Fruit fly (Drosophila melanogaster) whole organism, adult: ENCODE data around the gene CG34461.

Source experiments
- CG11617 ChIP-seq: fragments of 200-800 bp; sonication (Bioruptor generic); optimal IDR thresholded peaks from 2 replicates; lab custom pipeline; 2017; ENCODE audit warnings: mild to moderate bottlenecking, missing biosample characterization, missing genetic modification reagents, missing genetic modification characterization
- CG12768 ChIP-seq: fragments of 200-800 bp; sonication (Bioruptor generic); optimal IDR thresholded peaks from 2 replicates; lab custom pipeline; 2017; ENCODE audit warnings: missing biosample characterization, missing genetic modification characterization, mild to moderate bottlenecking, moderate library complexity, missing genetic modification reagents
- CG14711 ChIP-seq: fragments of 200-800 bp; sonication (Bioruptor generic); optimal IDR thresholded peaks from 2 replicates; lab custom pipeline; 2018; ENCODE audit warnings: missing biosample characterization, mild to moderate bottlenecking, missing genetic modification characterization, moderate library complexity
- CG1620 ChIP-seq: fragments of 200-800 bp; sonication (Bioruptor generic); optimal IDR thresholded peaks from 2 replicates; lab custom pipeline; 2016; ENCODE audit warnings: missing biosample characterization, missing genetic modification characterization
- CG33017 ChIP-seq: fragments of 200-800 bp; sonication (Bioruptor generic); optimal IDR thresholded peaks from 2 replicates; lab custom pipeline; 2018; ENCODE audit warnings: missing biosample characterization, mild to moderate bottlenecking, missing genetic modification characterization, moderate library complexity
- CG5204 ChIP-seq: fragments of 200-800 bp; sonication (Bioruptor generic); optimal IDR thresholded peaks from 2 replicates; lab custom pipeline; 2016; ENCODE audit warnings: missing biosample characterization, missing genetic modification characterization
- CG7045 ChIP-seq: fragments of 200-800 bp; sonication (Bioruptor generic); optimal IDR thresholded peaks from 2 replicates; lab custom pipeline; 2017; ENCODE audit warnings: missing biosample characterization, mild to moderate bottlenecking, missing genetic modification characterization
- CG7101 ChIP-seq: fragments of 200-800 bp; sonication (Bioruptor generic); optimal IDR thresholded peaks from 2 replicates; lab custom pipeline; 2018; ENCODE audit warnings: missing biosample characterization, mild to moderate bottlenecking, missing genetic modification characterization, moderate library complexity
- Clk ChIP-seq: fragments of 200-800 bp; sonication (Bioruptor generic); optimal IDR thresholded peaks from 2 replicates; lab custom pipeline; 2017; ENCODE audit warnings: missing biosample characterization, missing genetic modification characterization
- Crg-1 ChIP-seq: fragments of 200-800 bp; sonication (Bioruptor generic); optimal IDR thresholded peaks from 2 replicates; lab custom pipeline; 2016; ENCODE audit warnings: missing biosample characterization, missing genetic modification characterization
- Hr96 ChIP-seq: fragments of 200-800 bp; sonication (Bioruptor generic); optimal IDR thresholded peaks from 2 replicates; lab custom pipeline; 2016; ENCODE audit warnings: missing biosample characterization, missing genetic modification characterization
- Mnt ChIP-seq: fragments of 200-800 bp; sonication (Bioruptor generic); optimal IDR thresholded peaks from 2 replicates; lab custom pipeline; 2016; ENCODE audit warnings: missing biosample characterization, mild to moderate bottlenecking, missing genetic modification characterization
- bab1 ChIP-seq: fragments of 200-800 bp; sonication (Bioruptor generic); optimal IDR thresholded peaks from 3 replicates; lab custom pipeline; 2019; ENCODE audit warnings: missing biosample characterization, mild to moderate bottlenecking, missing genetic modification characterization, moderate library complexity
- cic ChIP-seq: fragments of 200-800 bp; sonication (Bioruptor generic); optimal IDR thresholded peaks from 2 replicates; lab custom pipeline; 2017; ENCODE audit warnings: missing biosample characterization, mild to moderate bottlenecking, missing genetic modification characterization, moderate library complexity
- cnc ChIP-seq, 2 experiments: fragments of >200 bp; optimal IDR thresholded peaks; 2 replicates each; lab custom pipeline; 2017
- kay ChIP-seq: fragments of 200-800 bp; sonication (Bioruptor generic); peaks from one replicate; lab custom pipeline; 2016; ENCODE audit warnings: missing biosample characterization, missing genetic modification characterization, borderline replicate concordance
- ovo ChIP-seq: fragments of 200-800 bp; sonication (Bioruptor generic); optimal IDR thresholded peaks from 2 replicates; lab custom pipeline; 2016; ENCODE audit warnings: missing biosample characterization, missing genetic modification characterization
- pad ChIP-seq: fragments of 200-800 bp; sonication (Bioruptor generic); optimal IDR thresholded peaks from 3 replicates; lab custom pipeline; 2017; ENCODE audit warnings: missing biosample characterization, missing genetic modification characterization, mild to moderate bottlenecking, moderate library complexity, missing genetic modification reagents
- tj ChIP-seq: fragments of 200-800 bp; sonication (Bioruptor generic); optimal IDR thresholded peaks from 3 replicates; lab custom pipeline; 2017; ENCODE audit warnings: missing biosample characterization, mild to moderate bottlenecking, missing genetic modification characterization, moderate library complexity
- toe ChIP-seq: fragments of 200-800 bp; sonication (Bioruptor generic); optimal IDR thresholded peaks from 2 replicates; lab custom pipeline; 2016; ENCODE audit warnings: missing biosample characterization, missing genetic modification characterization

CG34461 gene

dm6 chr3L:8325559-8325958 lies at the start of gene CG34461:
Gene CG34461 (plus strand): TSS chr3L:8325859.
- TF ChIP-seq CG11617 (GFP tag; lab: Kevin White, UChicago) (no peak), Hr96 (GFP tag; lab: Kevin White, UChicago) (no peak), Mnt (GFP tag; lab: Kevin White, UChicago) (no peak), pad (no peak), cnc (optimal IDR thresholded peaks at IDR 0.05; lab: Kevin White, UChicago) (no peak), CG14711 (tag; lab: Kevin White, UChicago) (no peak)

- TF ChIP-seq CG5204 (GFP tag; lab: Kevin White, UChicago) (no peak), Hr96 (GFP tag; lab: Kevin White, UChicago) (no peak), CG1620 (GFP tag; lab: Kevin White, UChicago) (no peak), CG12768 (GFP tag; lab: Kevin White, UChicago) (no peak), CG14711 (tag; lab: Kevin White, UChicago) (no peak), bab1 (no peak), pad (no peak), CG7101 (tag; lab: Kevin White, UChicago) (no peak), tj (GFP tag; lab: Kevin White, UChicago) (no peak), kay (GFP tag; lab: Kevin White, UChicago) (no peak), cic (GFP tag; lab: Kevin White, UChicago) (no peak), cnc (optimal IDR thresholded peaks at IDR 0.05; lab: Kevin White, UChicago) (no peak), Clk (GFP tag; lab: Kevin White, UChicago) (no peak), ovo (no peak), CG33017 (tag; lab: Kevin White, UChicago) (no peak), Crg-1 (GFP tag; lab: Kevin White, UChicago) (no peak), CG7045 (GFP tag; lab: Kevin White, UChicago) (no peak)
These were observed 41.0 kb upstream of the CG34461 start for dm6 chr3L:8284651-8285050.

- TF ChIP-seq Crg-1 (GFP tag; lab: Kevin White, UChicago) = no peak
- no peak for TF ChIP-seq Mnt (GFP tag; lab: Kevin White, UChicago)
- TF ChIP-seq CG11617 (GFP tag; lab: Kevin White, UChicago) = no peak
- no peak for TF ChIP-seq cnc (optimal IDR thresholded peaks at IDR 0.05; lab: Kevin White, UChicago)
- TF ChIP-seq CG14711 (tag; lab: Kevin White, UChicago) = no peak
- TF ChIP-seq cic (GFP tag; lab: Kevin White, UChicago) = no peak
- TF ChIP-seq CG12768 (GFP tag; lab: Kevin White, UChicago) = no peak
- TF ChIP-seq bab1 = no peak
- no peak for TF ChIP-seq Clk (GFP tag; lab: Kevin White, UChicago)
- no peak for TF ChIP-seq pad
- no peak for TF ChIP-seq CG5204 (GFP tag; lab: Kevin White, UChicago)
- no peak for TF ChIP-seq tj (GFP tag; lab: Kevin White, UChicago)
- no peak for TF ChIP-seq CG7045 (GFP tag; lab: Kevin White, UChicago)
- no peak for TF ChIP-seq CG33017 (tag; lab: Kevin White, UChicago)
- no peak for TF ChIP-seq toe
- no peak for TF ChIP-seq Hr96 (GFP tag; lab: Kevin White, UChicago)
These were observed 40.4 kb upstream of the CG34461 start for dm6 chr3L:8285291-8285690.

- TF ChIP-seq Crg-1 (GFP tag; lab: Kevin White, UChicago) = no peak
- TF ChIP-seq ovo = no peak
These were observed 39.9 kb upstream of the CG34461 start for dm6 chr3L:8285773-8286172.

dm6 chr3L:8286397-8286796 lies 39.3 kb upstream of the CG34461 start:
- no peak for TF ChIP-seq CG33017 (tag; lab: Kevin White, UChicago)
- no peak for TF ChIP-seq CG7045 (GFP tag; lab: Kevin White, UChicago)
- no peak for TF ChIP-seq Mnt (GFP tag; lab: Kevin White, UChicago)
- TF ChIP-seq kay (GFP tag; lab: Kevin White, UChicago) = no peak
- TF ChIP-seq bab1 = no peak
- TF ChIP-seq Hr96 (GFP tag; lab: Kevin White, UChicago) = no peak
- no peak for TF ChIP-seq toe
- TF ChIP-seq Crg-1 (GFP tag; lab: Kevin White, UChicago) = no peak
- TF ChIP-seq CG14711 (tag; lab: Kevin White, UChicago) = no peak
- no peak for TF ChIP-seq CG7101 (tag; lab: Kevin White, UChicago)
- no peak for TF ChIP-seq ovo

dm6 chr3L:8288396-8288795 lies 37.3 kb upstream of the CG34461 start:
- no peak for TF ChIP-seq CG1620 (GFP tag; lab: Kevin White, UChicago)
- no peak for TF ChIP-seq CG7101 (tag; lab: Kevin White, UChicago)
- TF ChIP-seq CG5204 (GFP tag; lab: Kevin White, UChicago) = no peak
- TF ChIP-seq Hr96 (GFP tag; lab: Kevin White, UChicago) = no peak
- no peak for TF ChIP-seq CG11617 (GFP tag; lab: Kevin White, UChicago)
- TF ChIP-seq CG33017 (tag; lab: Kevin White, UChicago) = no peak
- TF ChIP-seq pad = no peak
- no peak for TF ChIP-seq cnc (optimal IDR thresholded peaks at IDR 0.05; lab: Kevin White, UChicago)
- TF ChIP-seq ovo = no peak
- TF ChIP-seq tj (GFP tag; lab: Kevin White, UChicago) = no peak
- TF ChIP-seq toe = no peak
- no peak for TF ChIP-seq CG7045 (GFP tag; lab: Kevin White, UChicago)
- TF ChIP-seq CG12768 (GFP tag; lab: Kevin White, UChicago) = no peak
- TF ChIP-seq cic (GFP tag; lab: Kevin White, UChicago) = no peak
- no peak for TF ChIP-seq Clk (GFP tag; lab: Kevin White, UChicago)
- no peak for TF ChIP-seq Crg-1 (GFP tag; lab: Kevin White, UChicago)
- TF ChIP-seq bab1 = no peak
- TF ChIP-seq kay (GFP tag; lab: Kevin White, UChicago) = no peak
- TF ChIP-seq CG14711 (tag; lab: Kevin White, UChicago) = no peak
